Worm (Caenorhabditis elegans) whole organism, L2 larva: ENCODE measurements around the gene F15A4.5.

Source experiments
- R02D3.7 ChIP-seq: fragments of 150-350 bp; optimal IDR thresholded peaks from 2 replicates; lab custom pipeline; 2014; ENCODE audit warnings: missing biosample characterization, missing genetic modification characterization
- Y55F3AM.14 ChIP-seq: fragments of 200-800 bp; sonication (Bioruptor generic); optimal IDR thresholded peaks from 2 replicates; lab custom pipeline; 2018; ENCODE audit warnings: mild to moderate bottlenecking, missing genetic modification characterization, missing compliant biosample characterization
- ZK546.5 ChIP-seq: sonication (generic microtip); optimal IDR thresholded peaks from 2 replicates; lab custom pipeline; 2017; ENCODE audit warnings: missing biosample characterization, missing genetic modification characterization
- alr-1 ChIP-seq: fragments of 150-350 bp; optimal IDR thresholded peaks from 2 replicates; lab custom pipeline; 2014; ENCODE audit warnings: missing biosample characterization, missing genetic modification characterization
- blmp-1 ChIP-seq: sonication (generic microtip); optimal IDR thresholded peaks from 2 replicates; lab custom pipeline; 2017; ENCODE audit warnings: missing genetic modification characterization, mild to moderate bottlenecking, missing compliant biosample characterization, antibody characterized with exemption, moderate library complexity; ENCODE audit not compliant: insufficient read depth
- ceh-16 ChIP-seq: fragments of 150-350 bp; optimal IDR thresholded peaks from 2 replicates; lab custom pipeline; 2014; ENCODE audit warnings: missing biosample characterization, missing genetic modification characterization
- ceh-82 ChIP-seq: fragments of 150-350 bp; optimal IDR thresholded peaks from 2 replicates; lab custom pipeline; 2014; ENCODE audit warnings: missing biosample characterization, missing genetic modification characterization
- crh-2 ChIP-seq: sonication (generic microtip); optimal IDR thresholded peaks from 2 replicates; lab custom pipeline; 2017; ENCODE audit warnings: missing biosample characterization, missing genetic modification characterization
- egl-27 ChIP-seq: sonication (generic microtip); optimal IDR thresholded peaks from 3 replicates; lab custom pipeline; 2017; ENCODE audit warnings: missing biosample characterization, missing genetic modification reagents, missing genetic modification characterization
- elt-1 ChIP-seq: fragments of 150-350 bp; optimal IDR thresholded peaks from 2 replicates; lab custom pipeline; 2014; ENCODE audit warnings: missing biosample characterization, missing genetic modification characterization
- fos-1 ChIP-seq: fragments of 150-350 bp; optimal IDR thresholded peaks from 2 replicates; lab custom pipeline; 2014; ENCODE audit warnings: missing biosample characterization, missing genetic modification characterization
- gmeb-1 ChIP-seq: fragments of 150-350 bp; optimal IDR thresholded peaks from 2 replicates; lab custom pipeline; 2014; ENCODE audit warnings: missing biosample characterization, missing genetic modification characterization
- lin-11 ChIP-seq: fragments of 150-350 bp; sonication (generic microtip); optimal IDR thresholded peaks from 2 replicates; lab custom pipeline; 2014; ENCODE audit warnings: missing biosample characterization, missing genetic modification characterization, inconsistent platforms, mixed read lengths
- lin-39 ChIP-seq: fragments of 150-350 bp; optimal IDR thresholded peaks from 2 replicates; lab custom pipeline; 2014; ENCODE audit warnings: missing biosample characterization, missing genetic modification reagents, missing genetic modification characterization
- mbf-1 ChIP-seq: sonication (generic microtip); optimal IDR thresholded peaks from 2 replicates; lab custom pipeline; 2017; ENCODE audit warnings: missing biosample characterization, missing genetic modification characterization
- mdl-1 ChIP-seq, 2 experiments: fragments of 150-350 bp in 1 of 2; sonication (generic microtip) in 1 of 2; optimal IDR thresholded peaks; 2 replicates each; lab custom pipeline; 2017; ENCODE audit warnings: missing biosample characterization in 2 of 2, missing genetic modification characterization in 2 of 2
- nhr-10 ChIP-seq: sonication (generic microtip); optimal IDR thresholded peaks from 2 replicates; lab custom pipeline; 2017; ENCODE audit warnings: missing biosample characterization, missing genetic modification characterization
- nhr-11 ChIP-seq: fragments of 150-350 bp; optimal IDR thresholded peaks from 2 replicates; lab custom pipeline; 2014; ENCODE audit warnings: missing biosample characterization, missing genetic modification characterization
- nhr-12 ChIP-seq: fragments of 150-350 bp; optimal IDR thresholded peaks from 2 replicates; lab custom pipeline; 2014; ENCODE audit warnings: missing biosample characterization, missing genetic modification characterization
- nhr-129 ChIP-seq: fragments of 150-350 bp; optimal IDR thresholded peaks from 2 replicates; lab custom pipeline; 2014; ENCODE audit warnings: missing biosample characterization, missing genetic modification characterization
- nhr-21 ChIP-seq: fragments of 150-350 bp; optimal IDR thresholded peaks from 2 replicates; lab custom pipeline; 2014; ENCODE audit warnings: missing biosample characterization, missing genetic modification characterization
- nhr-237 ChIP-seq: fragments of 150-350 bp; optimal IDR thresholded peaks from 2 replicates; lab custom pipeline; 2014; ENCODE audit warnings: missing biosample characterization, missing genetic modification characterization
- nhr-25 ChIP-seq: fragments of 150-350 bp; sonication (generic microtip); optimal IDR thresholded peaks from 3 replicates; lab custom pipeline; 2014; ENCODE audit warnings: missing biosample characterization, missing genetic modification characterization
- nhr-6 ChIP-seq: fragments of 150-350 bp; optimal IDR thresholded peaks from 2 replicates; lab custom pipeline; 2014; ENCODE audit warnings: missing biosample characterization, missing genetic modification characterization
- peb-1 ChIP-seq: fragments of 150-350 bp; optimal IDR thresholded peaks from 2 replicates; lab custom pipeline; 2014; ENCODE audit warnings: missing biosample characterization, missing genetic modification characterization
- sem-4 ChIP-seq: fragments of 150-350 bp; optimal IDR thresholded peaks from 2 replicates; lab custom pipeline; 2014; ENCODE audit warnings: missing biosample characterization, missing genetic modification reagents, missing genetic modification characterization
- skn-1 ChIP-seq: sonication (generic microtip); optimal IDR thresholded peaks from 2 replicates; lab custom pipeline; 2017; ENCODE audit warnings: missing biosample characterization, missing genetic modification characterization
- sma-3 ChIP-seq: sonication (generic microtip); optimal IDR thresholded peaks from 2 replicates; lab custom pipeline; 2016; ENCODE audit warnings: missing genetic modification reagents, missing genetic modification characterization, missing compliant biosample characterization
- unc-39 ChIP-seq: fragments of 150-350 bp; optimal IDR thresholded peaks from 2 replicates; lab custom pipeline; 2014; ENCODE audit warnings: missing biosample characterization, missing genetic modification characterization
- unc-62 ChIP-seq: fragments of 150-350 bp; optimal IDR thresholded peaks from 2 replicates; lab custom pipeline; 2014; ENCODE audit warnings: missing biosample characterization, missing genetic modification reagents, missing genetic modification characterization
- zag-1 ChIP-seq: fragments of 150-350 bp; optimal IDR thresholded peaks from 2 replicates; lab custom pipeline; 2014; ENCODE audit warnings: missing biosample characterization, missing genetic modification characterization
- ztf-1 ChIP-seq: fragments of 200-800 bp; sonication (Bioruptor generic); conservative IDR thresholded peaks from 2 replicates; pipeline ENCODE4 v1.3.6; 2022; ENCODE audit warnings: missing genetic modification characterization, missing compliant biosample characterization
- ztf-11 ChIP-seq: sonication (generic microtip); optimal IDR thresholded peaks from 2 replicates; lab custom pipeline; 2017; ENCODE audit warnings: missing biosample characterization, missing genetic modification characterization
- ztf-4 ChIP-seq: fragments of 150-350 bp; optimal IDR thresholded peaks from 2 replicates; lab custom pipeline; 2014; ENCODE audit warnings: missing biosample characterization, missing genetic modification characterization

F15A4.5 gene

ce11 chrII:12485060-12485459 lies 14.0 kb upstream of the F15A4.5 start, which contains the start of gene F15A4.10:
TSS of gene F15A4.10 (minus strand) at chrII:12485160.
- TF ChIP-seq nhr-10 (tag; lab: Kevin White, UChicago) (no peak), R02D3.7 (tag; lab: Kevin White, UChicago) (no peak), mbf-1 (tag; lab: Kevin White, UChicago) (no peak), nhr-21 (tag; lab: Kevin White, UChicago) (no peak), lin-11 (tag; lab: Kevin White, UChicago) (no peak), zag-1 (tag; lab: Kevin White, UChicago) (no peak), nhr-11 (no peak), alr-1 (tag; lab: Kevin White, UChicago) (no peak)

- TF ChIP-seq egl-27 (tag; lab: Kevin White, UChicago) (no peak), ztf-11 (tag; lab: Kevin White, UChicago) (no peak), lin-39 (tag; lab: Kevin White, UChicago) (no peak), sma-3 (GFP tag; lab: Kevin White, UChicago) (no peak), nhr-11 (no peak), Y55F3AM.14 (GFP tag; lab: Kevin White, UChicago) (no peak), blmp-1 (tag; lab: Kevin White, UChicago) (no peak), crh-2 (tag; lab: Kevin White, UChicago) (no peak), skn-1 (tag; lab: Kevin White, UChicago) (no peak), ZK546.5 (tag; lab: Kevin White, UChicago) (no peak), mdl-1 (tag; optimal IDR thresholded peaks at IDR 0.05; lab: Kevin White, UChicago) (no peak)
Observed at ce11 chrII:12482622-12483021, 11.6 kb upstream of the F15A4.5 start, which contains the start of gene fbxb-102. TSS of gene fbxb-102 (plus strand) at chrII:12482922.

- TF ChIP-seq nhr-25 (tag; lab: Kevin White, UChicago) (no peak), lin-39 (tag; lab: Kevin White, UChicago) (no peak), unc-62 (GFP tag; lab: Kevin White, UChicago) (no peak)
- TF ChIP-seq, all 48 proteins: peak for 0
Observed at ce11 chrII:12481645-12482044, 10.6 kb upstream of the F15A4.5 start.

ce11 chrII:12480811-12481210 lies 9.8 kb upstream of the F15A4.5 start, which contains the start of gene arrd-9:
TSS of gene arrd-9 (minus strand) at chrII:12480911.
- TF ChIP-seq Y55F3AM.14 (GFP tag; lab: Kevin White, UChicago) (no peak), lin-11 (tag; lab: Kevin White, UChicago) (no peak), mdl-1 (tag; optimal IDR thresholded peaks at IDR 0.05; lab: Kevin White, UChicago) (no peak), mbf-1 (tag; lab: Kevin White, UChicago) (no peak), nhr-237 (tag; lab: Kevin White, UChicago) (no peak), nhr-129 (tag; lab: Kevin White, UChicago) (no peak), unc-39 (tag; lab: Kevin White, UChicago) (no peak), fos-1 (tag; lab: Kevin White, UChicago) (no peak), ztf-11 (tag; lab: Kevin White, UChicago) (no peak), ztf-1 (GFP tag; lab: Robert Waterston, UW) (no peak), nhr-6 (tag; lab: Kevin White, UChicago) (no peak)
- TF ChIP-seq, all 48 proteins: peak for 0

ce11 chrII:12473406-12473805 lies 2.4 kb upstream of the F15A4.5 start, which contains the start of gene srg-17:
TSS of gene srg-17 (plus strand) at chrII:12473706.
- TF ChIP-seq elt-1 (tag; lab: Kevin White, UChicago) (no peak), ceh-82 (tag; lab: Kevin White, UChicago) (no peak), sem-4 (tag; lab: Kevin White, UChicago) (no peak)

ce11 chrII:12467047-12467446 lies 4.0 kb downstream of the F15A4.5 start, which contains the start of gene srg-16:
TSS of gene srg-16 (plus strand) at chrII:12467133.
- TF ChIP-seq gmeb-1 = no peak
- no peak for TF ChIP-seq ztf-4 (tag; lab: Kevin White, UChicago)
- no peak for TF ChIP-seq nhr-12 (tag; lab: Kevin White, UChicago)
- TF ChIP-seq skn-1 (tag; lab: Kevin White, UChicago) = no peak
- TF ChIP-seq ceh-16 (tag; lab: Kevin White, UChicago) = no peak
- TF ChIP-seq nhr-10 (tag; lab: Kevin White, UChicago) = no peak
- TF ChIP-seq ceh-82 (tag; lab: Kevin White, UChicago) = no peak
- no peak for TF ChIP-seq peb-1 (tag; lab: Kevin White, UChicago)
- no peak for TF ChIP-seq ztf-11 (tag; lab: Kevin White, UChicago)
- no peak for TF ChIP-seq nhr-11
